Fruit fly (Drosophila melanogaster): Measurements from ENCODE around the gene CG12725.

CG12725 gene

DNA sequence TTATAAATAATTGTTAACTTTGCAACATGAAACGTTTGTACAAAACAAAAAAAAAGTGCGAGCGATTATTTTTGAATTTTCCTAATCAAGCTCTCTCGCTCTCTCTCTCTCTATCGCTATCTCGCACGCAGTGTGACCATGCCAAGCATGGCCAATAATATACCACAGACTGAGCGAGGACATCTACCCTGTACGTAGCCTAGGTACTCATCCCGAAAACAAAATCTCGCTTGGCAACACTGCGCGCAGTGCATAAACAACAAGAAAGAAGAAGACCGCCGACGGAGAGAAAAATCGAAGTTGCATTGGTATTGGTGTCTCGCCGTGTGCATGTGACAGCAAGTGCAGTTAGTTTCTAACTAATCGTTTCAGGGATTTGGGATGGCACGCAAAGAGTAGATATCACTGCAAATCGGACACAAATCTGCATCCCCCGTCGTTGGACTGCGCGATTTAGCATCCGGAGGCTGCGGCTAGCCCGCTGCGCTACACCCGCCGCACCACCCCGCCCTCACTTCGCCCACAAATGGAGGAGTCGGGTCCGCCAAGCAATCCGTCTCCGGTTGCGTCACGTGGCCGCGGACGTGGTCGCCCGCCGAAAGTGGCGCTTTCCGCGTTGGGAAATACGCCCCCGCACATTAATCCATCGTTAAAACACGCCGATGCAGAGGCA is 10.4 kb upstream of the CG12725 start, which contains the start of the genes CG1998 and Set2 (continued):
- no peak for TF ChIP-seq sisA (GFP tag; IDR thresholded peaks at IDR 0.05)
- TF ChIP-seq lola (GFP tag; optimal IDR thresholded peaks at IDR 0.05), result no peak
- TF ChIP-seq NfI (GFP tag; optimal IDR thresholded peaks at IDR 0.05), result peak; percentile 9
- TF ChIP-seq Ada2b (GFP tag; IDR thresholded peaks at IDR 0.05), result no peak
- TF ChIP-seq Atf3 (GFP tag; optimal IDR thresholded peaks at IDR 0.05), result no peak
- peak in 1 of 2 experiments; percentile 47 for TF ChIP-seq dpn (GFP tag; optimal IDR thresholded peaks at IDR 0.05)
- no peak for TF ChIP-seq BtbVII (GFP tag; optimal IDR thresholded peaks at IDR 0.05)
- TF ChIP-seq CG14441 (GFP tag; IDR thresholded peaks at IDR 0.05), result no peak
- no peak for TF ChIP-seq toy (GFP tag; IDR thresholded peaks at IDR 0.05)
- no peak for TF ChIP-seq bab2 (GFP tag; optimal IDR thresholded peaks at IDR 0.05)
- no peak for TF ChIP-seq aop (GFP tag; IDR thresholded peaks at IDR 0.05)
- no peak for TF ChIP-seq CG6765 (GFP tag; optimal IDR thresholded peaks at IDR 0.05)
- TF ChIP-seq CG6175 (GFP tag; IDR thresholded peaks at IDR 0.05), result no peak
- peak; percentile 91 for TF ChIP-seq Lhr (GFP tag; optimal IDR thresholded peaks at IDR 0.05)
- TF ChIP-seq ham (GFP tag; IDR thresholded peaks at IDR 0.05), result no peak
- no peak for TF ChIP-seq CG14965 (GFP tag; optimal IDR thresholded peaks at IDR 0.05; ENCODE audit: borderline replicate concordance)
- TF ChIP-seq Mrtf (GFP tag; IDR thresholded peaks at IDR 0.05), result no peak
- TF ChIP-seq CG7987 (GFP tag; optimal IDR thresholded peaks at IDR 0.05), result peak; percentile 62
- no peak for TF ChIP-seq da (GFP tag; optimal IDR thresholded peaks at IDR 0.05)
- peak; percentile 92 for TF ChIP-seq Ets97D (GFP tag; optimal IDR thresholded peaks at IDR 0.05)
- 0 out of 3 replicates have a peak, but pooled peaks have one; percentile 59 for TF ChIP-seq CG11456 (GFP tag; IDR thresholded peaks at IDR 0.05)
- TF ChIP-seq CG2875 (GFP tag; optimal IDR thresholded peaks at IDR 0.05), result no peak
- no peak for TF ChIP-seq CG15011 (GFP tag; optimal IDR thresholded peaks at IDR 0.05)
- no peak for TF ChIP-seq CG8089 (GFP tag; optimal IDR thresholded peaks at IDR 0.05)
- TF ChIP-seq Gsc (GFP tag; IDR thresholded peaks at IDR 0.05), result no peak
- TF ChIP-seq CG10274 (GFP tag; optimal IDR thresholded peaks at IDR 0.05), result no peak
- no peak for TF ChIP-seq otp (GFP tag; IDR thresholded peaks at IDR 0.05)
- TF ChIP-seq esg (GFP tag; conservative IDR thresholded peaks at IDR 0.05), result no peak
- no peak for TF ChIP-seq CG4328 (GFP tag; optimal IDR thresholded peaks at IDR 0.05)
- peak; percentile 11 for TF ChIP-seq Hsf (GFP tag; optimal IDR thresholded peaks at IDR 0.05)
- no peak for TF ChIP-seq bcd (GFP tag; optimal IDR thresholded peaks at IDR 0.05)
- TF ChIP-seq CG10654 (GFP tag; optimal IDR thresholded peaks at IDR 0.05), result peak; percentile 10
- TF ChIP-seq CG7963 (GFP tag; IDR thresholded peaks at IDR 0.05; ENCODE audit: partially characterized antibody), result no peak
- TF ChIP-seq HmgZ (tag; optimal IDR thresholded peaks at IDR 0.05), result peak; percentile 79
- peak; percentile 65 for TF ChIP-seq CG9437 (GFP tag; optimal IDR thresholded peaks at IDR 0.05)
- no peak for TF ChIP-seq jigr1 (GFP tag; IDR thresholded peaks at IDR 0.05)
- TF ChIP-seq CG14667 (GFP tag; IDR thresholded peaks at IDR 0.05), result no peak
- TF ChIP-seq CG12236 (GFP tag; optimal IDR thresholded peaks at IDR 0.05), result no peak
- peak; percentile 51; the same call in 2 of the 3 replicates for TF ChIP-seq row (GFP tag; IDR thresholded peaks at IDR 0.05)
- no peak for TF ChIP-seq Mes4 (GFP tag; optimal IDR thresholded peaks at IDR 0.05)
- peak in 1 of 2 experiments; percentile 29 for TF ChIP-seq crp (GFP tag; optimal IDR thresholded peaks at IDR 0.05)
- no peak for TF ChIP-seq CG17802 (tag; optimal IDR thresholded peaks at IDR 0.05)
- TF ChIP-seq nerfin-2 (GFP tag; IDR thresholded peaks at IDR 0.05; ENCODE audit: partially characterized antibody), result no peak
- peak; percentile 56 for TF ChIP-seq CG4617 (GFP tag; optimal IDR thresholded peaks at IDR 0.05; ENCODE audit: borderline replicate concordance)
- no peak for TF ChIP-seq CG4404 (GFP tag; IDR thresholded peaks at IDR 0.05)
- TF ChIP-seq CG17829 (tag; optimal IDR thresholded peaks at IDR 0.05), result peak; percentile 57
- TF ChIP-seq lab (GFP tag; optimal IDR thresholded peaks at IDR 0.05), result no peak
- peak; percentile 17 for TF ChIP-seq zen (tag; optimal IDR thresholded peaks at IDR 0.05)
- TF ChIP-seq caup (GFP tag; optimal IDR thresholded peaks at IDR 0.05; ENCODE audit: severe bottlenecking), result peak; percentile 43
- TF ChIP-seq ase (GFP tag; IDR thresholded peaks at IDR 0.05), result no peak
